Fruit fly (Drosophila melanogaster) Kc167 (cell line): ENCODE measurements around the gene CG11106.

ENCODE experiments used
- Myc ChIP-seq: fragments of >200 bp; optimal IDR thresholded peaks from 2 replicates; lab custom pipeline; 2017; ENCODE audit warnings: missing external identifiers
- Sin3A ChIP-seq: fragments of >200 bp; optimal IDR thresholded peaks from 2 replicates; lab custom pipeline; 2018; ENCODE audit warnings: missing external identifiers
- h ChIP-seq: fragments of >200 bp; optimal IDR thresholded peaks from 3 replicates; lab custom pipeline; 2018; ENCODE audit warnings: missing external identifiers
- insv ChIP-seq: fragments of >200 bp; optimal IDR thresholded peaks from 3 replicates; lab custom pipeline; 2018; ENCODE audit warnings: missing external identifiers
- psq ChIP-seq: fragments of >200 bp; optimal IDR thresholded peaks from 2 replicates; lab custom pipeline; 2017; ENCODE audit warnings: missing external identifiers
- ttk ChIP-seq: sonication (Bioruptor generic); optimal IDR thresholded peaks from 2 replicates; lab custom pipeline; 2017; ENCODE audit warnings: missing external identifiers

dm6 chrX:11153826-11154510, 48.1 kb upstream of the CG11106 start, which contains the start of the genes rtv and Dlic:
- TF ChIP-seq psq (lab: Kevin White, UChicago) (peak; percentile 96), insv (lab: Kevin White, UChicago) (no peak), ttk (lab: Kevin White, UChicago) (no peak), Sin3A (lab: Kevin White, UChicago) (no peak), h (no peak), Myc (lab: Kevin White, UChicago) (no peak)
